Fruit fly (Drosophila melanogaster): Measurements from ENCODE around the gene Ugt303B3.

DNA sequence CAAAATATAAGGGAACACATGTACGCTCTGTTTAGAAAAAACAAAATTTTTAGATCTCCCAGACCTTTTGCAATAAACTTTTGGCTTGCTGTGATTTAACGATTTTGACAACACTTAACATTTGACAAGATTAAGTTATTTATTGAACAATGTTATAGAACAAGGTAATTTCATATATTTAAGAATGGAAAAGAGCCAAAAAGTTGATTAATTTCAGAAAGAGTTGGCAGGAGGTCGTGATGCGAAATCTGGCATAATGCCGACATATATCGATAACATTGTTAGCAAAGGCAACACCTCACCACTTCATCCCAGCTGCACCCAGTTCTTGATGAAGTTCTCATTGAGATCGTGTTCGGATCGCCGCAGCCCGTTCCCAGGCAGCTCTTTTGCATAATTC, 27.2 kb downstream of the Ugt303B3 start, which contains the start of gene CG34289:
- TF ChIP-seq dac (GFP tag; optimal IDR thresholded peaks at IDR 0.05) (no peak), Hr38 (GFP tag; optimal IDR thresholded peaks at IDR 0.05) (no peak), CG10669 (GFP tag; optimal IDR thresholded peaks at IDR 0.05) (no peak), Hr4 (GFP tag; optimal IDR thresholded peaks at IDR 0.05) (no peak), CG31627 (GFP tag; optimal IDR thresholded peaks at IDR 0.05) (no peak), eg (GFP tag; IDR thresholded peaks at IDR 0.05) (no peak)

Measured in whole organism, prepupa.